Worm (Caenorhabditis elegans) whole organism, mixed stage, embryonic: ENCODE measurements around the gene acox-1.6.

Source experiments
- nhr-237 ChIP-seq: fragments of 150-350 bp; optimal IDR thresholded peaks from 2 replicates; lab custom pipeline; 2014; ENCODE audit warnings: missing biosample characterization, missing genetic modification characterization
- nhr-28 ChIP-seq: fragments of 150-350 bp; optimal IDR thresholded peaks from 2 replicates; lab custom pipeline; 2014; ENCODE audit warnings: missing biosample characterization, missing genetic modification characterization
- snpc-4 ChIP-seq: fragments of 150-350 bp; optimal IDR thresholded peaks from 2 replicates; lab custom pipeline; 2014; ENCODE audit warnings: missing biosample characterization, missing genetic modification characterization

DNA sequence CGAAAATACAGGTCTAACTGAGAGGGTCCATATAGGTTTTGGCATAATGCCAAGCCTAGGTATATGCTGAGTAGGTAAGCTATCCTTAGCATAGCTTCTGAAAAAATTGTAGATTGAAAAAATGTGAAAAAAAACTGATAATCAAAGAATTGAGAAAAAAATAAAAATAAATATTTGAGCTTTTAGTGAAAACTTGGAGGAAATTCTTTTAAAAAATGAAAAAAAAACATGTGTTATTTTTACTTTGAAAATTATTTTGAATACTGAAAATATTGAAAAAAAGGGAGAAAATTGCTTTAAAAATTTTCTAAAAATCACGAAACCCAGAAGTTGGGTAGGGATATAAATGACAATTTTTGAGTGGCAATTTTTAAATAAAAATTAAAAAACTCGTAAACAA, 49.1 kb upstream of the acox-1.6 start, which contains the start of gene F53H4.3:
- TF ChIP-seq nhr-237 (tag; lab: Kevin White, UChicago): no peak
- no peak for TF ChIP-seq nhr-28 (tag; lab: Kevin White, UChicago)
- TF ChIP-seq snpc-4 (tag; lab: Kevin White, UChicago): no peak
